Worm (Caenorhabditis elegans): Measurements from ENCODE around the gene F54C4.4.

Gene F54C4.4

DNA sequence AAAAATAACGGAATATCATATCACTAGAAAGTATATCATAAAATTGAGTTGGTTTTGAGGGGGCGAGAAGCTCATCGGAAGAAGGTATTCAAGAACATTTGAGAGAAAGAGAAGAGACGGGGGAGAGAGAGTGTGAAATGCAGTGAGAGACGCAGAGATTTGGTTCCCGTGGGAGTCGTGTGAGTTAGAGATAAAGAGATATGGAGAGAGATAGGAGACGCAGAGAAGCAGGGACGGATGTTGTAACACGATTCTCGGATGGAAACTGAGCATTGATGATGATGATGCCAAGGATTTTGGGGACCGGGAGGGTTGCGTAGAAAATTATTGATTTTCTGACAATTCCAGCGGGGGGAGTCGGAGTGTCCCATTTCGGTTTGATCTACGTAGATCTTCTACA is 9.0 kb upstream of the F54C4.4 start:
- TF ChIP-seq unc-130 (tag; optimal IDR thresholded peaks at IDR 0.05) (no peak), vab-15 (tag; optimal IDR thresholded peaks at IDR 0.05) (no peak), xbp-1 (tag; optimal IDR thresholded peaks at IDR 0.05) (peak; percentile 4), fkh-4 (tag; optimal IDR thresholded peaks at IDR 0.05; ENCODE audit: borderline replicate concordance) (no peak), fos-1 (tag; optimal IDR thresholded peaks at IDR 0.05) (no peak), mep-1 (tag; optimal IDR thresholded peaks at IDR 0.05) (peak; percentile 11), ceh-63 (GFP tag; optimal IDR thresholded peaks at IDR 0.05) (no peak), nhr-11 (tag; optimal IDR thresholded peaks at IDR 0.05) (peak; percentile 10), lsy-2 (tag; optimal IDR thresholded peaks at IDR 0.05) (peak; percentile 48 to 49), sup-37 (GFP tag; optimal IDR thresholded peaks at IDR 0.05) (no peak), efl-1 (optimal IDR thresholded peaks at IDR 0.05) (peak; percentile 64 to 79), efl-1 (GFP tag; optimal IDR thresholded peaks at IDR 0.05 in 1 of 2) (peak in 1 of 2 experiments; percentile 94), ztf-4 (tag; optimal IDR thresholded peaks at IDR 0.05) (no peak), fkh-8 (tag; optimal IDR thresholded peaks at IDR 0.05) (no peak), hpl-2 (GFP tag; optimal IDR thresholded peaks at IDR 0.05) (no peak), isw-1 (GFP tag; IDR thresholded peaks at IDR 0.05) (peak; percentile 19; the same call in 1 of the 2 replicates), nhr-71 (tag; optimal IDR thresholded peaks at IDR 0.05) (peak; percentile 81), dsc-1 (tag; optimal IDR thresholded peaks at IDR 0.05) (peak; percentile 72), efl-3 (GFP tag; optimal IDR thresholded peaks at IDR 0.05) (no peak), dpl-1 (GFP tag; optimal IDR thresholded peaks at IDR 0.05) (peak in 1 of 3 experiments; percentile 15), nhr-47 (tag; optimal IDR thresholded peaks at IDR 0.05) (peak; percentile 52), lin-14 (GFP tag; optimal IDR thresholded peaks at IDR 0.05) (peak; percentile 64), Y116A8C.19 (tag; optimal IDR thresholded peaks at IDR 0.05; ENCODE audit: borderline replicate concordance) (no peak), jun-1 (tag; optimal IDR thresholded peaks at IDR 0.05) (no peak), ceh-88 (GFP tag; IDR thresholded peaks at IDR 0.05) (no peak), nhr-90 (tag; optimal IDR thresholded peaks at IDR 0.05; ENCODE audit: poor library complexity) (no peak), snpc-4 (tag; optimal IDR thresholded peaks at IDR 0.05) (no peak), nhr-19 (GFP tag; conservative IDR thresholded peaks at IDR 0.05) (peak; percentile 62), rnt-1 (tag; optimal IDR thresholded peaks at IDR 0.05) (peak; percentile 87), unc-86 (tag; optimal IDR thresholded peaks at IDR 0.05) (no peak), egl-27 (tag; optimal IDR thresholded peaks at IDR 0.05) (no peak), snu-23 (GFP tag; optimal IDR thresholded peaks at IDR 0.05) (peak; percentile 72), tbx-2 (tag; optimal IDR thresholded peaks at IDR 0.05) (peak; percentile 62), ztf-11 (tag; optimal IDR thresholded peaks at IDR 0.05) (no peak), blmp-1 (tag; optimal IDR thresholded peaks at IDR 0.05) (peak; percentile 18), unc-30 (tag; optimal IDR thresholded peaks at IDR 0.05) (no peak), lin-13 (GFP tag; optimal IDR thresholded peaks at IDR 0.05) (peak; percentile 14), grh-1 (GFP tag; IDR thresholded peaks at IDR 0.05) (no peak), ceh-82 (tag; optimal IDR thresholded peaks at IDR 0.05) (peak in 1 of 3 experiments; percentile 56), swsn-7 (tag; optimal IDR thresholded peaks at IDR 0.05) (peak; percentile 50), hlh-17 (GFP tag; optimal IDR thresholded peaks at IDR 0.05; ENCODE audit: borderline replicate concordance) (no peak), nhr-20 (tag; optimal IDR thresholded peaks at IDR 0.05) (peak; percentile 7), lin-35 (GFP tag; optimal IDR thresholded peaks at IDR 0.05) (peak; percentile 19 to 30), lin-39 (tag; optimal IDR thresholded peaks at IDR 0.05) (peak; percentile 48), tlp-1 (tag; optimal IDR thresholded peaks at IDR 0.05) (no peak)
